Fruit fly (Drosophila melanogaster) whole organism, pupa: ENCODE results near the gene CG14036.

Source experiments
- CG13204 ChIP-seq: fragments of 200-800 bp; sonication (Bioruptor generic); optimal IDR thresholded peaks from 2 replicates; lab custom pipeline; 2018; ENCODE audit warnings: missing biosample characterization, mild to moderate bottlenecking, missing genetic modification characterization, moderate library complexity
- CG15710 ChIP-seq: fragments of 200-800 bp; sonication (Bioruptor generic); optimal IDR thresholded peaks from 2 replicates; lab custom pipeline; 2018; ENCODE audit warnings: missing biosample characterization, mild to moderate bottlenecking, missing genetic modification characterization, moderate library complexity
- CG32121 ChIP-seq: fragments of 200-800 bp; sonication (Bioruptor generic); IDR thresholded peaks from 2 replicates; pipeline ENCODE4 v1.3.6; 2022; ENCODE audit warnings: missing biosample characterization, missing genetic modification characterization
- CG34367 ChIP-seq: fragments of 200-800 bp; sonication (Bioruptor generic); optimal IDR thresholded peaks from 2 replicates; lab custom pipeline; 2018; ENCODE audit warnings: missing biosample characterization, mild to moderate bottlenecking, missing genetic modification characterization
- CG8301 ChIP-seq: fragments of 200-800 bp; sonication (Bioruptor generic); optimal IDR thresholded peaks from 2 replicates; lab custom pipeline; 2018; ENCODE audit warnings: missing biosample characterization, mild to moderate bottlenecking, missing genetic modification characterization
- D1 ChIP-seq: fragments of 200-800 bp; sonication (Bioruptor generic); optimal IDR thresholded peaks from 2 replicates; lab custom pipeline; 2018; ENCODE audit warnings: missing biosample characterization, mild to moderate bottlenecking, missing genetic modification characterization, moderate library complexity
- Snoo ChIP-seq: fragments of 200-800 bp; sonication (Bioruptor generic); optimal IDR thresholded peaks from 3 replicates; lab custom pipeline; 2017; ENCODE audit warnings: missing biosample characterization, mild to moderate bottlenecking, missing genetic modification characterization, inconsistent platforms
- gl ChIP-seq: fragments of 200-800 bp; sonication (Bioruptor generic); optimal IDR thresholded peaks from 2 replicates; lab custom pipeline; 2018; ENCODE audit warnings: missing biosample characterization, mild to moderate bottlenecking, missing genetic modification characterization

dm6 chr2L:5037402-5037860, 17.4 kb downstream of the CG14036 start, which contains the start of the genes CG14042 and SP555:
- TF ChIP-seq CG8301 (tag; lab: Kevin White, UChicago) (no peak), CG15710 (tag; lab: Kevin White, UChicago) (no peak), D1 (tag; lab: Kevin White, UChicago) (no peak), Snoo (no peak), CG32121 (GFP tag; lab: Robert Waterston, UW) (no peak), gl (tag; lab: Kevin White, UChicago) (no peak), CG34367 (no peak), CG13204 (GFP tag; lab: Kevin White, UChicago) (no peak)
